Fruit fly (Drosophila melanogaster) whole organism, embryonic: ENCODE results near the gene CG33523.

ENCODE experiments used
- ATbp ChIP-seq: fragments of 200-800 bp; sonication (Bioruptor generic); optimal IDR thresholded peaks from 2 replicates; lab custom pipeline; 2017; ENCODE audit warnings: missing biosample characterization, mild to moderate bottlenecking, missing genetic modification characterization, missing genetic modification reagents
- Bdp1 ChIP-seq: fragments of 200-800 bp; sonication (Bioruptor generic); optimal IDR thresholded peaks from 3 replicates; lab custom pipeline; 2016; ENCODE audit warnings: missing biosample characterization, missing genetic modification characterization
- CG12155 ChIP-seq: fragments of 200-800 bp; sonication (Bioruptor generic); optimal IDR thresholded peaks from 3 replicates; lab custom pipeline; 2016; ENCODE audit warnings: missing biosample characterization, missing genetic modification characterization
- CG12299 ChIP-seq: fragments of 200-800 bp; sonication (Bioruptor generic); optimal IDR thresholded peaks from 2 replicates; lab custom pipeline; 2018; ENCODE audit warnings: missing biosample characterization, mild to moderate bottlenecking, missing genetic modification characterization
- CG13287 ChIP-seq: fragments of 200-800 bp; sonication (Bioruptor generic); IDR thresholded peaks from 2 replicates; pipeline ENCODE4 v1.3.6; 2022; ENCODE audit warnings: missing biosample characterization, missing genetic modification characterization; ENCODE audit not compliant: partially characterized antibody
- CG14441 ChIP-seq: fragments of 200-800 bp; sonication (Bioruptor generic); IDR thresholded peaks from 2 replicates; pipeline ENCODE4 v1.3.6; 2022; ENCODE audit warnings: missing biosample characterization, missing genetic modification characterization
- CG1792 ChIP-seq: fragments of 200-800 bp; sonication (Bioruptor generic); optimal IDR thresholded peaks from 2 replicates; lab custom pipeline; 2016; ENCODE audit warnings: missing biosample characterization, missing genetic modification characterization
- CG18619 ChIP-seq: fragments of 200-800 bp; sonication (Bioruptor generic); optimal IDR thresholded peaks from 3 replicates; lab custom pipeline; 2017; ENCODE audit warnings: missing biosample characterization, mild to moderate bottlenecking, missing genetic modification characterization
- CG2889 ChIP-seq: fragments of 200-800 bp; sonication (Bioruptor generic); IDR thresholded peaks from 3 replicates; pipeline ENCODE4 v1.3.6; 2022; ENCODE audit warnings: missing biosample characterization, missing genetic modification characterization
- CG3995 ChIP-seq: fragments of 200-800 bp; sonication (Bioruptor generic); optimal IDR thresholded peaks from 3 replicates; lab custom pipeline; 2016; ENCODE audit warnings: missing biosample characterization, missing genetic modification characterization
- CG4360 ChIP-seq: fragments of 200-800 bp; sonication (Bioruptor generic); IDR thresholded peaks from 2 replicates; pipeline ENCODE4 v1.3.6; 2022; ENCODE audit warnings: missing biosample characterization, missing genetic modification characterization
- CG6765 ChIP-seq: fragments of 200-800 bp; sonication (Bioruptor generic); optimal IDR thresholded peaks from 3 replicates; lab custom pipeline; 2017; ENCODE audit warnings: missing biosample characterization, mild to moderate bottlenecking, missing genetic modification characterization
- CG7271 ChIP-seq: fragments of 200-800 bp; sonication (Bioruptor generic); optimal IDR thresholded peaks from 2 replicates; lab custom pipeline; 2018; ENCODE audit warnings: missing biosample characterization, mild to moderate bottlenecking, missing genetic modification characterization, moderate library complexity
- CG7786 ChIP-seq: fragments of 200-800 bp; sonication (Bioruptor generic); optimal IDR thresholded peaks from 2 replicates; lab custom pipeline; 2016; ENCODE audit warnings: missing biosample characterization, missing genetic modification characterization
- CG7963 ChIP-seq: fragments of 200-800 bp; sonication (Bioruptor generic); IDR thresholded peaks from 3 replicates; pipeline ENCODE4 v1.3.6; 2022; ENCODE audit warnings: missing biosample characterization, missing genetic modification characterization; ENCODE audit not compliant: partially characterized antibody
- Camta ChIP-seq: fragments of 200-800 bp; sonication (Bioruptor generic); optimal IDR thresholded peaks from 2 replicates; lab custom pipeline; 2016; ENCODE audit warnings: missing biosample characterization, missing genetic modification characterization
- Ets97D ChIP-seq: fragments of 200-800 bp; sonication (Bioruptor generic); optimal IDR thresholded peaks from 3 replicates; lab custom pipeline; 2016; ENCODE audit warnings: missing biosample characterization, missing genetic modification characterization
- HLH4C ChIP-seq: fragments of 200-800 bp; sonication (Bioruptor generic); IDR thresholded peaks from 3 replicates; pipeline ENCODE4 v1.3.6; 2022; ENCODE audit warnings: missing biosample characterization, missing genetic modification characterization; ENCODE audit not compliant: partially characterized antibody
- Hr39 ChIP-seq: fragments of >200 bp; optimal IDR thresholded peaks from 2 replicates; lab custom pipeline; 2017
- Hr51 ChIP-seq, 2 experiments: fragments of 200-800 bp; sonication (Bioruptor generic); optimal IDR thresholded peaks; 2 replicates in 1 of 2; 3 replicates in 1 of 2; lab custom pipeline; 2016 to 2018; ENCODE audit warnings: missing biosample characterization in 2 of 2, missing genetic modification characterization in 2 of 2, mild to moderate bottlenecking in 1 of 2, moderate library complexity in 1 of 2
- MTF-1 ChIP-seq: fragments of 200-800 bp; sonication (Bioruptor generic); optimal IDR thresholded peaks from 2 replicates; lab custom pipeline; 2018; ENCODE audit warnings: missing biosample characterization, mild to moderate bottlenecking, missing genetic modification characterization, borderline replicate concordance
- Mad ChIP-seq: fragments of 200-800 bp; sonication (Bioruptor generic); optimal IDR thresholded peaks from 2 replicates; lab custom pipeline; 2016; ENCODE audit warnings: missing biosample characterization, missing genetic modification characterization
- Nf-YA ChIP-seq: fragments of 200-800 bp; sonication (Bioruptor generic); IDR thresholded peaks from 2 replicates; pipeline ENCODE4 v1.3.6; 2022; ENCODE audit warnings: missing biosample characterization, missing genetic modification characterization
- Oaz ChIP-seq: fragments of 200-800 bp; sonication (Bioruptor generic); IDR thresholded peaks from 2 replicates; pipeline ENCODE4 v1.3.6; 2022; ENCODE audit warnings: missing biosample characterization, missing genetic modification characterization
- Stat92E ChIP-seq, 3 experiments: fragments of >200 bp in 2 of 3; fragments of 200-800 bp in 1 of 3; sonication (Bioruptor generic) in 1 of 3; optimal IDR thresholded peaks; 2 replicates each; lab custom pipeline; 2017 to 2019; ENCODE audit warnings: missing biosample characterization in 3 of 3, missing genetic modification characterization in 3 of 3, mild to moderate bottlenecking in 1 of 3, moderate library complexity in 1 of 3
- ac ChIP-seq: fragments of 200-800 bp; sonication (Bioruptor generic); optimal IDR thresholded peaks from 3 replicates; lab custom pipeline; 2017; ENCODE audit warnings: missing biosample characterization, mild to moderate bottlenecking, missing genetic modification characterization
- amos ChIP-seq: fragments of 200-800 bp; sonication (Bioruptor generic); IDR thresholded peaks from 2 replicates; pipeline ENCODE4 v1.3.6; 2022; ENCODE audit warnings: missing biosample characterization, missing genetic modification characterization; ENCODE audit not compliant: partially characterized antibody
- chinmo ChIP-seq: fragments of 200-800 bp; sonication (Bioruptor generic); IDR thresholded peaks from 4 replicates; pipeline ENCODE4 v1.3.6; 2022; ENCODE audit warnings: missing biosample characterization, missing genetic modification characterization; ENCODE audit not compliant: partially characterized antibody
- crc ChIP-seq: fragments of 200-800 bp; sonication (Bioruptor generic); optimal IDR thresholded peaks from 2 replicates; lab custom pipeline; 2016; ENCODE audit warnings: missing biosample characterization, missing genetic modification characterization
- croc ChIP-seq: fragments of 200-800 bp; sonication (Bioruptor generic); conservative IDR thresholded peaks from 3 replicates; pipeline ENCODE4 v1.3.6; 2022; ENCODE audit warnings: missing biosample characterization, missing genetic modification characterization
- crp ChIP-seq, 2 experiments: fragments of 200-800 bp; sonication (Bioruptor generic); optimal IDR thresholded peaks; 2 replicates in 1 of 2; 3 replicates in 1 of 2; lab custom pipeline; 2017; ENCODE audit warnings: missing biosample characterization in 2 of 2, missing genetic modification characterization in 2 of 2, mild to moderate bottlenecking in 1 of 2, moderate library complexity in 1 of 2
- eve ChIP-seq, 2 experiments: fragments of >200 bp; optimal IDR thresholded peaks; 2 replicates each; lab custom pipeline; 2017; ENCODE audit warnings: missing biosample characterization in 2 of 2, missing genetic modification characterization in 2 of 2
- gem ChIP-seq: fragments of 200-800 bp; sonication (Bioruptor generic); optimal IDR thresholded peaks from 2 replicates; lab custom pipeline; 2019; ENCODE audit warnings: missing biosample characterization, mild to moderate bottlenecking, missing genetic modification characterization, moderate library complexity
- grn ChIP-seq: fragments of 200-800 bp; sonication (Bioruptor generic); optimal IDR thresholded peaks from 3 replicates; lab custom pipeline; 2017; ENCODE audit warnings: missing biosample characterization, missing genetic modification characterization
- gro ChIP-seq: fragments of 200-800 bp; sonication (Bioruptor generic); optimal IDR thresholded peaks from 2 replicates; lab custom pipeline; 2016; ENCODE audit warnings: missing biosample characterization, missing genetic modification characterization
- ind ChIP-seq: fragments of 200-800 bp; sonication (Bioruptor generic); optimal IDR thresholded peaks from 3 replicates; lab custom pipeline; 2016; ENCODE audit warnings: missing biosample characterization, missing genetic modification characterization
- luna ChIP-seq: fragments of 200-800 bp; sonication (Bioruptor generic); optimal IDR thresholded peaks from 2 replicates; lab custom pipeline; 2016; ENCODE audit warnings: missing biosample characterization, missing genetic modification characterization
- odd ChIP-seq: fragments of 200-800 bp; sonication (Bioruptor generic); optimal IDR thresholded peaks from 2 replicates; lab custom pipeline; 2017; ENCODE audit warnings: missing biosample characterization, mild to moderate bottlenecking, missing genetic modification characterization
- p53 ChIP-seq: fragments of 200-800 bp; sonication (Bioruptor generic); optimal IDR thresholded peaks from 2 replicates; lab custom pipeline; 2016; ENCODE audit warnings: missing biosample characterization, missing genetic modification characterization
- pzg ChIP-seq: fragments of 200-800 bp; sonication (Bioruptor generic); optimal IDR thresholded peaks from 3 replicates; lab custom pipeline; 2018; ENCODE audit warnings: missing biosample characterization, mild to moderate bottlenecking, missing genetic modification characterization, moderate library complexity
- run ChIP-seq: fragments of 200-800 bp; sonication (Bioruptor generic); optimal IDR thresholded peaks from 3 replicates; lab custom pipeline; 2018; ENCODE audit warnings: missing biosample characterization, mild to moderate bottlenecking, missing genetic modification characterization
- salm ChIP-seq: fragments of 200-800 bp; sonication (Bioruptor generic); optimal IDR thresholded peaks from 2 replicates; lab custom pipeline; 2018; ENCODE audit warnings: missing biosample characterization, mild to moderate bottlenecking, missing genetic modification characterization
- shn ChIP-seq: fragments of 200-800 bp; sonication (Bioruptor generic); optimal IDR thresholded peaks from 3 replicates; lab custom pipeline; 2016; ENCODE audit warnings: missing biosample characterization, missing genetic modification characterization
- so ChIP-seq: fragments of 200-800 bp; sonication (Bioruptor generic); IDR thresholded peaks from 3 replicates; pipeline ENCODE4 v1.3.6; 2022; ENCODE audit warnings: missing biosample characterization, missing genetic modification characterization
- sr ChIP-seq: fragments of 200-800 bp; sonication (Bioruptor generic); IDR thresholded peaks from 3 replicates; pipeline ENCODE4 v1.3.6; 2022; ENCODE audit warnings: missing biosample characterization, missing genetic modification characterization
- ssp ChIP-seq: fragments of 200-800 bp; sonication (Bioruptor generic); IDR thresholded peaks from 2 replicates; pipeline ENCODE4 v1.3.6; 2022; ENCODE audit warnings: missing biosample characterization, missing genetic modification characterization
- stc ChIP-seq: fragments of 200-800 bp; sonication (Bioruptor generic); IDR thresholded peaks from 2 replicates; pipeline ENCODE4 v1.3.6; 2022; ENCODE audit warnings: missing biosample characterization, missing genetic modification characterization
- trem ChIP-seq: fragments of 200-800 bp; optimal IDR thresholded peaks from 3 replicates; lab custom pipeline; 2019; ENCODE audit warnings: missing biosample characterization, mild to moderate bottlenecking, missing genetic modification characterization, moderate library complexity

Gene CG33523

dm6 chr3L:5926015-5926988 lies 2.6 kb downstream of the CG33523 start (continued):
- TF ChIP-seq CG7786 (GFP tag; lab: Kevin White, UChicago) (peak; percentile 27), p53 (no peak), sr (GFP tag; lab: Robert Waterston, UW) (peak; percentile 99), ind (GFP tag; lab: Kevin White, UChicago) (peak; percentile 14), CG1792 (GFP tag; lab: Kevin White, UChicago) (no peak), trem (tag; lab: Kevin White, UChicago) (peak; percentile 3), Hr39 (lab: Kevin White, UChicago) (no peak), CG4360 (GFP tag; lab: Robert Waterston, UW) (peak; percentile 65), chinmo (GFP tag; lab: Robert Waterston, UW) (peak; percentile 76; the same call in 2 of the 4 replicates), CG14441 (peak; percentile 46; the same call in 1 of the 2 replicates), stc (no peak), Camta (no peak), odd (no peak), Ets97D (GFP tag; lab: Kevin White, UChicago) (no peak), gro (GFP tag; lab: Kevin White, UChicago) (no peak), so (GFP tag; lab: Robert Waterston, UW) (0 out of 3 replicates have a peak, but pooled peaks have one; percentile 10), CG6765 (no peak), amos (GFP tag; lab: Robert Waterston, UW) (no peak), grn (GFP tag; lab: Kevin White, UChicago) (peak; percentile 14), eve (GFP tag; optimal IDR thresholded peaks at IDR 0.05; lab: Kevin White, UChicago) (no peak), ssp (GFP tag; lab: Robert Waterston, UW) (no peak), CG7963 (GFP tag; lab: Robert Waterston, UW) (no peak), gem (tag; lab: Kevin White, UChicago) (peak; percentile 81), CG2889 (no peak), Oaz (0 out of 2 replicates have a peak, but pooled peaks have one; percentile 23), Stat92E (GFP tag; optimal IDR thresholded peaks at IDR 0.05; lab: Kevin White, UChicago) (no peak), croc (GFP tag; lab: Robert Waterston, UW) (no peak), pzg (GFP tag; lab: Kevin White, UChicago) (no peak), crc (GFP tag; lab: Kevin White, UChicago) (peak; percentile 4), ATbp (GFP tag; lab: Kevin White, UChicago) (peak; percentile 50), CG7271 (tag; lab: Kevin White, UChicago) (no peak), CG12299 (tag; lab: Kevin White, UChicago) (no peak), CG3995 (GFP tag; lab: Kevin White, UChicago) (peak; percentile 73), Bdp1 (no peak), Mad (GFP tag; lab: Kevin White, UChicago) (peak; percentile 20), Nf-YA (GFP tag; lab: Robert Waterston, UW) (no peak), run (no peak), shn (GFP tag; lab: Kevin White, UChicago) (peak; percentile 35), ac (GFP tag; lab: Kevin White, UChicago) (no peak), HLH4C (no peak), Hr51 (GFP tag; optimal IDR thresholded peaks at IDR 0.05; lab: Kevin White, UChicago) (peak in 1 of 2 experiments; percentile 76), salm (peak; percentile 36), CG12155 (GFP tag; lab: Kevin White, UChicago) (no peak), crp (GFP tag; optimal IDR thresholded peaks at IDR 0.05; lab: Kevin White, UChicago) (peak in 1 of 2 experiments; percentile 60), CG18619 (GFP tag; lab: Kevin White, UChicago) (peak; percentile 22), MTF-1 (no peak), CG13287 (GFP tag; lab: Robert Waterston, UW) (no peak), luna (GFP tag; lab: Kevin White, UChicago) (no peak)
